Worm (Caenorhabditis elegans): ENCODE measurements around the gene str-232.

str-232 gene

ce11 chrV:16017671-16018070, 2.1 kb upstream of the str-232 start, which contains the start of gene srx-43:
Gene srx-43 (plus strand): TSS chrV:16017971.
- TF ChIP-seq hmbx-1 (tag; optimal IDR thresholded peaks at IDR 0.05) (no peak), sea-1 (GFP tag; conservative IDR thresholded peaks at IDR 0.05) (no peak), scrt-1 (GFP tag; IDR thresholded peaks at IDR 0.05) (no peak)

- TF ChIP-seq pes-1 (GFP tag; IDR thresholded peaks at IDR 0.05) (no peak), tra-4 (tag; optimal IDR thresholded peaks at IDR 0.05) (no peak), tbx-11 (GFP tag; IDR thresholded peaks at IDR 0.05) (no peak), ama-1 (optimal IDR thresholded peaks at IDR 0.05) (no peak), flt-1 (GFP tag; IDR thresholded peaks at IDR 0.05) (no peak), hmg-4 (GFP tag; optimal IDR thresholded peaks at IDR 0.05) (no peak), hnd-1 (tag; optimal IDR thresholded peaks at IDR 0.05) (no peak), F13C5.2 (tag; optimal IDR thresholded peaks at IDR 0.05) (no peak), scrt-1 (GFP tag; IDR thresholded peaks at IDR 0.05) (no peak), sea-1 (GFP tag; conservative IDR thresholded peaks at IDR 0.05) (no peak), hmbx-1 (tag; optimal IDR thresholded peaks at IDR 0.05) (no peak), ceh-36 (tag; optimal IDR thresholded peaks at IDR 0.05) (no peak), ets-7 (tag; optimal IDR thresholded peaks at IDR 0.05) (no peak), aly-1 (tag; optimal IDR thresholded peaks at IDR 0.05) (no peak)
These were observed 1.4 kb upstream of the str-232 start for ce11 chrV:16016977-16017376.

ce11 chrV:16009564-16009963, 6.0 kb downstream of the str-232 start, which contains the start of gene str-233:
Gene str-233 (minus strand): TSS chrV:16009664.
- TF ChIP-seq tbx-11 (GFP tag; IDR thresholded peaks at IDR 0.05) (no peak), pes-1 (GFP tag; IDR thresholded peaks at IDR 0.05) (no peak), ceh-36 (tag; optimal IDR thresholded peaks at IDR 0.05) (no peak), B0310.2 (tag; optimal IDR thresholded peaks at IDR 0.05) (no peak), sea-1 (GFP tag; conservative IDR thresholded peaks at IDR 0.05) (no peak), F13C5.2 (tag; optimal IDR thresholded peaks at IDR 0.05) (no peak), ets-7 (tag; optimal IDR thresholded peaks at IDR 0.05) (no peak), flt-1 (GFP tag; IDR thresholded peaks at IDR 0.05) (no peak), aly-1 (tag; optimal IDR thresholded peaks at IDR 0.05) (no peak), tbx-37 (GFP tag; conservative IDR thresholded peaks at IDR 0.05) (no peak), ama-1 (optimal IDR thresholded peaks at IDR 0.05) (no peak), hmbx-1 (tag; optimal IDR thresholded peaks at IDR 0.05) (no peak), hmg-4 (GFP tag; optimal IDR thresholded peaks at IDR 0.05) (no peak), tra-4 (tag; optimal IDR thresholded peaks at IDR 0.05) (no peak)

DNA sequence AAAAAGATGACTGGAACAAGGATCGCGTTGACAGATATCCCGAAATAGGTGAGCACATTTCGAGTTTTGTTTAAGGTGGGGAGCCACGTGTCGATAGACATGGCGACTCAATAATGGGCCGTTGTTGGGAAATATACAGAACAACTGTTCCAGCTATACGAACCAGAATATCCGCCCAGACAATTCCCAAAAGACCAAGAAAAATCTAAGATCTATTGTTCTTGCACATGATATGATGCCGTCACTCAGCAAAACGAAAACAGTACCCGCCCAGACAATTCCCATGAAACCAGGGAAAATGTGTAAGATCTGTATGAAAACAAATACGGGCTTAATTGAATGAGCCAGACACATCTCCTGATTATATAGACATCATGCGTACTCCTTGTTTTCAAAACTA, 8.0 kb downstream of the str-232 start, which contains the start of gene str-231:
str-231 (minus strand) TSS at position 101 of the 400 bp plus-strand sequence.
- no peak for TF ChIP-seq ets-7 (tag; optimal IDR thresholded peaks at IDR 0.05)

ce11 chrV:16002288-16002687, 13.3 kb downstream of the str-232 start, which contains the start of gene nhr-63:
Gene nhr-63 (plus strand): TSS chrV:16002588.
- no peak for TF ChIP-seq tbx-11 (GFP tag; IDR thresholded peaks at IDR 0.05)
- TF ChIP-seq ets-7 (tag; optimal IDR thresholded peaks at IDR 0.05) = no peak
- TF ChIP-seq pes-1 (GFP tag; IDR thresholded peaks at IDR 0.05) = no peak
- no peak for TF ChIP-seq ama-1 (optimal IDR thresholded peaks at IDR 0.05)
- no peak for TF ChIP-seq flt-1 (GFP tag; IDR thresholded peaks at IDR 0.05)
- TF ChIP-seq tra-4 (tag; optimal IDR thresholded peaks at IDR 0.05) = no peak
- TF ChIP-seq hmbx-1 (tag; optimal IDR thresholded peaks at IDR 0.05) = no peak
- no peak for TF ChIP-seq aly-1 (tag; optimal IDR thresholded peaks at IDR 0.05)
- no peak for TF ChIP-seq hmg-4 (GFP tag; optimal IDR thresholded peaks at IDR 0.05)
- no peak for TF ChIP-seq scrt-1 (GFP tag; IDR thresholded peaks at IDR 0.05)
- TF ChIP-seq sea-1 (GFP tag; conservative IDR thresholded peaks at IDR 0.05) = no peak
- TF ChIP-seq ceh-36 (tag; optimal IDR thresholded peaks at IDR 0.05) = no peak
- no peak for TF ChIP-seq F13C5.2 (tag; optimal IDR thresholded peaks at IDR 0.05)
- no peak for TF ChIP-seq B0310.2 (tag; optimal IDR thresholded peaks at IDR 0.05)
- no peak for TF ChIP-seq ceh-13 (GFP tag; optimal IDR thresholded peaks at IDR 0.05)
- TF ChIP-seq tbx-37 (GFP tag; conservative IDR thresholded peaks at IDR 0.05) = no peak
- no peak for TF ChIP-seq hnd-1 (tag; optimal IDR thresholded peaks at IDR 0.05)

- TF ChIP-seq tra-4 (tag; optimal IDR thresholded peaks at IDR 0.05) (no peak), ets-7 (tag; optimal IDR thresholded peaks at IDR 0.05) (no peak), F13C5.2 (tag; optimal IDR thresholded peaks at IDR 0.05) (no peak), aly-1 (tag; optimal IDR thresholded peaks at IDR 0.05) (no peak), sea-1 (GFP tag; conservative IDR thresholded peaks at IDR 0.05) (no peak), ceh-13 (GFP tag; optimal IDR thresholded peaks at IDR 0.05) (no peak), B0310.2 (tag; optimal IDR thresholded peaks at IDR 0.05) (no peak), tbx-37 (GFP tag; conservative IDR thresholded peaks at IDR 0.05) (no peak), hmbx-1 (tag; optimal IDR thresholded peaks at IDR 0.05) (no peak), hmg-4 (GFP tag; optimal IDR thresholded peaks at IDR 0.05) (no peak), ceh-36 (tag; optimal IDR thresholded peaks at IDR 0.05) (no peak), tbx-11 (GFP tag; IDR thresholded peaks at IDR 0.05) (no peak), hnd-1 (tag; optimal IDR thresholded peaks at IDR 0.05) (no peak), ama-1 (optimal IDR thresholded peaks at IDR 0.05) (no peak), scrt-1 (GFP tag; IDR thresholded peaks at IDR 0.05) (no peak), flt-1 (GFP tag; IDR thresholded peaks at IDR 0.05) (no peak)
These were observed 15.1 kb downstream of the str-232 start, which contains the start of gene nhr-50 for ce11 chrV:16000433-16000832. Gene nhr-50 (minus strand): TSS chrV:16000631.

- TF ChIP-seq ceh-36 (tag; optimal IDR thresholded peaks at IDR 0.05) (no peak), ceh-13 (GFP tag; optimal IDR thresholded peaks at IDR 0.05) (no peak), tra-4 (tag; optimal IDR thresholded peaks at IDR 0.05) (no peak), hmbx-1 (tag; optimal IDR thresholded peaks at IDR 0.05) (no peak), B0310.2 (tag; optimal IDR thresholded peaks at IDR 0.05) (no peak), hnd-1 (tag; optimal IDR thresholded peaks at IDR 0.05) (no peak), sea-1 (GFP tag; conservative IDR thresholded peaks at IDR 0.05) (no peak), ama-1 (optimal IDR thresholded peaks at IDR 0.05) (no peak), pes-1 (GFP tag; IDR thresholded peaks at IDR 0.05) (no peak), scrt-1 (GFP tag; IDR thresholded peaks at IDR 0.05) (no peak), tbx-37 (GFP tag; conservative IDR thresholded peaks at IDR 0.05) (no peak), aly-1 (tag; optimal IDR thresholded peaks at IDR 0.05) (no peak), F13C5.2 (tag; optimal IDR thresholded peaks at IDR 0.05) (no peak), ets-7 (tag; optimal IDR thresholded peaks at IDR 0.05) (no peak), tbx-11 (GFP tag; IDR thresholded peaks at IDR 0.05) (no peak), hmg-4 (GFP tag; optimal IDR thresholded peaks at IDR 0.05) (no peak), flt-1 (GFP tag; IDR thresholded peaks at IDR 0.05) (no peak)
These were observed 18.8 kb downstream of the str-232 start, which contains the start of the genes C06C6.9 and C06C6.8 for ce11 chrV:15996655-15997186. Gene C06C6.9 (minus strand): TSS chrV:15996755. Gene C06C6.8 (plus strand): TSS chrV:15997136.
